Worm (Caenorhabditis elegans): ENCODE data around the gene Y110A2AR.1.

DNA sequence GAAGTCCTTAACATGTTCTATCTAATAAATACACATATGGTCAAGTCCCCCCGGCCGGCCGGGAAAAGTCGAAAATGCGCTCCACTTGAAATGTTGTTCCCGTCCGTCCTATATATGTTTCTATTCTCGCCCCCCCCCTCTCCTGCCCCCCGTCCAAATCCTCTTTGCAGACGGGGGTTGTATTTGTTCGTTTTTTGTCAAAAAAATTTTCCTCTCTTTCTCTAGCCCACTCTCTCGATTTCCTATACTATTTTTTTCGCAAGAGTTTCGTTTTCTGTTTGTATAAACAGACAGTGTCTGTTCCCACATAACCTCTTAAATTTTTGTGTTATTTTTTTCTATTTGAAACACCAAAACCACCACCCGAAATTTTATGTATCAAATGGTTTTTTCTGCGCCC, 47.6 kb downstream of the Y110A2AR.1 start:
- TF ChIP-seq med-1 (GFP tag; optimal IDR thresholded peaks at IDR 0.05; ENCODE audit: insufficient read depth) = no peak
- TF ChIP-seq cog-1 (tag; optimal IDR thresholded peaks at IDR 0.05) = no peak
- no peak for TF ChIP-seq flt-1 (GFP tag; IDR thresholded peaks at IDR 0.05)
- no peak for TF ChIP-seq tab-1 (GFP tag; IDR thresholded peaks at IDR 0.05)
